Worm (Caenorhabditis elegans) whole organism, L2 larva: ENCODE measurements around the gene R13H4.5.

ENCODE experiments used
- C34F6.9 ChIP-seq: fragments of 150-350 bp; optimal IDR thresholded peaks from 2 replicates; lab custom pipeline; 2014; ENCODE audit warnings: missing biosample characterization, missing genetic modification characterization
- Y55F3AM.14 ChIP-seq: fragments of 200-800 bp; sonication (Bioruptor generic); optimal IDR thresholded peaks from 2 replicates; lab custom pipeline; 2018; ENCODE audit warnings: mild to moderate bottlenecking, missing genetic modification characterization, missing compliant biosample characterization
- alr-1 ChIP-seq: fragments of 150-350 bp; optimal IDR thresholded peaks from 2 replicates; lab custom pipeline; 2014; ENCODE audit warnings: missing biosample characterization, missing genetic modification characterization
- aly-2 ChIP-seq: fragments of 150-350 bp; optimal IDR thresholded peaks from 2 replicates; lab custom pipeline; 2014; ENCODE audit warnings: missing biosample characterization, missing genetic modification characterization
- ceh-16 ChIP-seq: fragments of 150-350 bp; optimal IDR thresholded peaks from 2 replicates; lab custom pipeline; 2014; ENCODE audit warnings: missing biosample characterization, missing genetic modification characterization
- ceh-82 ChIP-seq: fragments of 150-350 bp; optimal IDR thresholded peaks from 2 replicates; lab custom pipeline; 2014; ENCODE audit warnings: missing biosample characterization, missing genetic modification characterization
- crh-2 ChIP-seq: sonication (generic microtip); optimal IDR thresholded peaks from 2 replicates; lab custom pipeline; 2017; ENCODE audit warnings: missing biosample characterization, missing genetic modification characterization
- dmd-4 ChIP-seq: sonication (generic microtip); optimal IDR thresholded peaks from 2 replicates; lab custom pipeline; 2017; ENCODE audit warnings: missing biosample characterization, missing genetic modification characterization
- elt-1 ChIP-seq: fragments of 150-350 bp; optimal IDR thresholded peaks from 2 replicates; lab custom pipeline; 2014; ENCODE audit warnings: missing biosample characterization, missing genetic modification characterization
- fos-1 ChIP-seq: fragments of 150-350 bp; optimal IDR thresholded peaks from 2 replicates; lab custom pipeline; 2014; ENCODE audit warnings: missing biosample characterization, missing genetic modification characterization
- gmeb-1 ChIP-seq: fragments of 150-350 bp; optimal IDR thresholded peaks from 2 replicates; lab custom pipeline; 2014; ENCODE audit warnings: missing biosample characterization, missing genetic modification characterization
- lin-13 ChIP-seq: fragments of 150-350 bp; optimal IDR thresholded peaks from 2 replicates; lab custom pipeline; 2014; ENCODE audit warnings: missing biosample characterization, missing genetic modification reagents, missing genetic modification characterization
- lin-39 ChIP-seq: fragments of 150-350 bp; optimal IDR thresholded peaks from 2 replicates; lab custom pipeline; 2014; ENCODE audit warnings: missing biosample characterization, missing genetic modification reagents, missing genetic modification characterization
- lsy-2 ChIP-seq, 2 experiments: fragments of 150-350 bp in 1 of 2; sonication (generic microtip) in 1 of 2; optimal IDR thresholded peaks; 2 replicates each; lab custom pipeline; 2014 to 2017; ENCODE audit warnings: missing biosample characterization in 2 of 2, missing genetic modification characterization in 2 of 2
- mab-5 ChIP-seq: fragments of 150-350 bp; optimal IDR thresholded peaks from 2 replicates; lab custom pipeline; 2014; ENCODE audit warnings: missing biosample characterization, missing genetic modification characterization
- nhr-10 ChIP-seq: sonication (generic microtip); optimal IDR thresholded peaks from 2 replicates; lab custom pipeline; 2017; ENCODE audit warnings: missing biosample characterization, missing genetic modification characterization
- nhr-11 ChIP-seq: fragments of 150-350 bp; optimal IDR thresholded peaks from 2 replicates; lab custom pipeline; 2014; ENCODE audit warnings: missing biosample characterization, missing genetic modification characterization
- nhr-12 ChIP-seq: fragments of 150-350 bp; optimal IDR thresholded peaks from 2 replicates; lab custom pipeline; 2014; ENCODE audit warnings: missing biosample characterization, missing genetic modification characterization
- nhr-129 ChIP-seq: fragments of 150-350 bp; optimal IDR thresholded peaks from 2 replicates; lab custom pipeline; 2014; ENCODE audit warnings: missing biosample characterization, missing genetic modification characterization
- nhr-21 ChIP-seq: fragments of 150-350 bp; optimal IDR thresholded peaks from 2 replicates; lab custom pipeline; 2014; ENCODE audit warnings: missing biosample characterization, missing genetic modification characterization
- nhr-23 ChIP-seq: fragments of 150-350 bp; optimal IDR thresholded peaks from 2 replicates; lab custom pipeline; 2014; ENCODE audit warnings: missing biosample characterization, missing genetic modification reagents, missing genetic modification characterization
- nhr-25 ChIP-seq: fragments of 150-350 bp; sonication (generic microtip); optimal IDR thresholded peaks from 3 replicates; lab custom pipeline; 2014; ENCODE audit warnings: missing biosample characterization, missing genetic modification characterization
- nhr-77 ChIP-seq: fragments of 150-350 bp; optimal IDR thresholded peaks from 2 replicates; lab custom pipeline; 2014; ENCODE audit warnings: missing biosample characterization, missing genetic modification characterization
- sem-4 ChIP-seq: fragments of 150-350 bp; optimal IDR thresholded peaks from 2 replicates; lab custom pipeline; 2014; ENCODE audit warnings: missing biosample characterization, missing genetic modification reagents, missing genetic modification characterization
- skn-1 ChIP-seq: sonication (generic microtip); optimal IDR thresholded peaks from 2 replicates; lab custom pipeline; 2017; ENCODE audit warnings: missing biosample characterization, missing genetic modification characterization
- sma-9 ChIP-seq, 2 experiments: fragments of 150-350 bp in 1 of 2; sonication (generic microtip) in 1 of 2; optimal IDR thresholded peaks; 2 replicates each; lab custom pipeline; 2014 to 2016; ENCODE audit warnings: missing genetic modification characterization in 2 of 2, mild to moderate bottlenecking in 1 of 2, missing biosample characterization in 1 of 2, missing compliant biosample characterization in 1 of 2, missing genetic modification reagents in 1 of 2, moderate library complexity in 1 of 2
- snpc-4 ChIP-seq: fragments of 150-350 bp; optimal IDR thresholded peaks from 2 replicates; lab custom pipeline; 2014; ENCODE audit warnings: missing biosample characterization, missing genetic modification characterization
- unc-39 ChIP-seq: fragments of 150-350 bp; optimal IDR thresholded peaks from 2 replicates; lab custom pipeline; 2014; ENCODE audit warnings: missing biosample characterization, missing genetic modification characterization
- unc-55 ChIP-seq: fragments of 150-350 bp; sonication (generic microtip); optimal IDR thresholded peaks from 3 replicates; lab custom pipeline; 2014; ENCODE audit warnings: missing biosample characterization, missing genetic modification reagents, missing genetic modification characterization
- unc-62 ChIP-seq: fragments of 150-350 bp; optimal IDR thresholded peaks from 2 replicates; lab custom pipeline; 2014; ENCODE audit warnings: missing biosample characterization, missing genetic modification reagents, missing genetic modification characterization
- zag-1 ChIP-seq: fragments of 150-350 bp; optimal IDR thresholded peaks from 2 replicates; lab custom pipeline; 2014; ENCODE audit warnings: missing biosample characterization, missing genetic modification characterization
- ztf-1 ChIP-seq: fragments of 200-800 bp; sonication (Bioruptor generic); conservative IDR thresholded peaks from 2 replicates; pipeline ENCODE4 v1.3.6; 2022; ENCODE audit warnings: missing genetic modification characterization, missing compliant biosample characterization
- ztf-11 ChIP-seq: sonication (generic microtip); optimal IDR thresholded peaks from 2 replicates; lab custom pipeline; 2017; ENCODE audit warnings: missing biosample characterization, missing genetic modification characterization

R13H4.5 gene

DNA sequence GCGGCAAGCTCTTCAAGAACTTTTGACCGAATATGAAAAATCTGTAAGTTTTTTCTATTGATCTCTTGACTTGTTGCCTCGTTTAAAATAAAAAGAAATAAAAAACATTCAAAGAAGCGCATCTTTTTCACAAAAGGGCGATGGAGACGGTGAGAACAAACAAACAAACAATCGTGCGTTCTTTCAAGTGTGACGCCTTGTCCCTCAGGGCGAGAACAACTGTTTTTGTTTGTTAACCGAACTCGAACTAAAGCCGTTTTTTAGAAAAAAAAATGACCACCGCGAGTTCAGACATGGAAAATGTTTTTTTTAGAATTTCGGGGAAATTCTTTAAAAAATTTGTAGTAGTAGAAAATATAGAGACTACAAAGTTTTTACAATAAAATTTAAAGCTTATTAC is 13.5 kb upstream of the R13H4.5 start:
- TF ChIP-seq crh-2 (tag; lab: Kevin White, UChicago) (no peak), nhr-23 (no peak)

DNA sequence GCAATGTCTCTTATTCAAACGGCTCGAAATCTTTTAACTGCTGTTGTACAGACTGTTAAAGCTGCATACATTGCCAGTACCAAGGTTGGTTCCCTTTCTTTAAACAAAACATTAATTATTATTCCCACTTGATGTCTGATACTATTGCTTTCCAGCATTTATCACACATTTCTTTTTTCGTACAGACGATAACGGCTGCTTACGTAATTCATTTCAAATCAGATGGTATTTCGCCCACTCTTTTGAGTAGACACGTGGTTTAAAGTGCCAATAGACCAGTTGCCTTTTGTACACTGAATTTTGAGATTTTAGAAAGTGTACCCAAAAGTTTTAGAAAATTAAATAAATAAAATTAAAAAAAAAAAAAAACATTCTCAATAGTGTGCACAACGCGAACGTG is 11.1 kb upstream of the R13H4.5 start:
- no peak for TF ChIP-seq ztf-11 (tag; lab: Kevin White, UChicago)
- no peak for TF ChIP-seq nhr-12
- no peak for TF ChIP-seq Y55F3AM.14
- TF ChIP-seq sma-9 (GFP tag; optimal IDR thresholded peaks at IDR 0.05; lab: Kevin White, UChicago): peak; percentile 49
- TF ChIP-seq sma-9 (tag; optimal IDR thresholded peaks at IDR 0.05; lab: Kevin White, UChicago): no peak
- TF ChIP-seq fos-1 (tag; lab: Kevin White, UChicago): peak; percentile 57
- TF ChIP-seq crh-2 (tag; lab: Kevin White, UChicago): peak; percentile 8
- TF ChIP-seq unc-62: no peak
- no peak for TF ChIP-seq nhr-25 (tag; lab: Kevin White, UChicago)
- TF ChIP-seq elt-1 (tag; lab: Kevin White, UChicago): no peak
- no peak for TF ChIP-seq gmeb-1 (tag; lab: Kevin White, UChicago)

DNA sequence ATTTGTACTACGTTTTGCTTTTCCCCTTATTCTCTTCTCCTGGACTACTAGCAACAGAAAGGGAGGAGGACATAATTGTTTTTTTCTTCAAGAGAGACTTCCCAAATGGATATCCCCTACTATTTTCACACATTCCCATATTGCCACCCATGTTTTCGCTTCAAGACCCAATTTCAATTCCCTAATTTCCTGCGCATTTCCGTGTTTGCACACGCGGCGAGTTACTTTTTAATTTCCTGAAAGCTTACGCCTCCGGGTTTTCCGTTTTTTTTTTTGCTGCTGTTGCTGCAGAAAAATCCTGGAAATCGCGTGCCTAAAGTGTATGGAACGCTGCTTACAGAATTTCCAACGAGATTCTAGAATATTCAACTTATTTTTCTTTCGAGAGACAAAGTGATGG is 8.2 kb upstream of the R13H4.5 start:
- TF ChIP-seq ztf-1 (no peak), nhr-129 (no peak), unc-55 (peak; percentile 21)

ce11 chrV:11853723-11854122 is 6.8 kb upstream of the R13H4.5 start:
- TF ChIP-seq sma-9 (GFP tag; optimal IDR thresholded peaks at IDR 0.05; lab: Kevin White, UChicago) (no peak), sma-9 (tag; optimal IDR thresholded peaks at IDR 0.05; lab: Kevin White, UChicago) (no peak), unc-55 (peak; percentile 25)

DNA sequence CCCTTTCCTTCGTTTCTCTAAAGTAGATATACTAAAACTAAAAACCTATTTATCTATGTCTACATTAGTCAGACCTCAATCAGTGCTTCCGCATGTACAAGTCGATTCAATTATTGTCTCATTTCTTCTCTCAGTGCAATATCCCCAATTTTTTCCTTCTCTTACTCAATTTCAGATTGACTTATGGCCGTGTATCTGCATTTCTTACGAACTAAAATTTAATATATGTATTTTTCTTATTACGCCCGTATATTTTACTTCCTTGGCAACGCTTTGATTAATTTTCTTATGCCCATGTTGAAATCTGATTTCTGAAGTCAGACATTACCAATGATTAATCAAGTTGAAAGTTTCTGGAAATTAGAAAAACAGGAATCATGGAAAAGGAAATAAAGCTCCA is 5.6 kb upstream of the R13H4.5 start:
- no peak for TF ChIP-seq crh-2 (tag; lab: Kevin White, UChicago)
- TF ChIP-seq lin-39: no peak
- peak in 1 of 2 experiments; percentile 50 for TF ChIP-seq lsy-2 (tag; optimal IDR thresholded peaks at IDR 0.05; lab: Kevin White, UChicago)
- peak; percentile 50 for TF ChIP-seq nhr-21 (tag; lab: Kevin White, UChicago)
- TF ChIP-seq zag-1 (tag; lab: Kevin White, UChicago): no peak
- TF ChIP-seq nhr-11 (tag; lab: Kevin White, UChicago): no peak
- no peak for TF ChIP-seq sma-9 (GFP tag; optimal IDR thresholded peaks at IDR 0.05; lab: Kevin White, UChicago)
- TF ChIP-seq sma-9 (tag; optimal IDR thresholded peaks at IDR 0.05; lab: Kevin White, UChicago): no peak
- no peak for TF ChIP-seq unc-39 (tag; lab: Kevin White, UChicago)
- no peak for TF ChIP-seq ceh-82 (tag; lab: Kevin White, UChicago)
- no peak for TF ChIP-seq ztf-1
- TF ChIP-seq dmd-4 (tag; lab: Kevin White, UChicago): peak; percentile 15
- no peak for TF ChIP-seq mab-5 (tag; lab: Kevin White, UChicago)
- no peak for TF ChIP-seq skn-1
- no peak for TF ChIP-seq nhr-77 (tag; lab: Kevin White, UChicago)

- TF ChIP-seq lin-39 (no peak), snpc-4 (no peak), aly-2 (no peak), nhr-10 (tag; lab: Kevin White, UChicago) (no peak), nhr-129 (no peak), crh-2 (tag; lab: Kevin White, UChicago) (no peak), sem-4 (no peak), sma-9 (GFP tag; optimal IDR thresholded peaks at IDR 0.05; lab: Kevin White, UChicago) (no peak), sma-9 (tag; optimal IDR thresholded peaks at IDR 0.05; lab: Kevin White, UChicago) (no peak), alr-1 (tag; lab: Kevin White, UChicago) (no peak), C34F6.9 (no peak), ceh-16 (no peak), elt-1 (tag; lab: Kevin White, UChicago) (no peak), lin-13 (GFP tag; lab: Kevin White, UChicago) (no peak), Y55F3AM.14 (no peak)
These were observed 4.5 kb upstream of the R13H4.5 start for ce11 chrV:11856022-11856421.
